Worm (Caenorhabditis elegans): Measurements from ENCODE around the gene F58F12.1.

ce11 chrII:6410181-6410580 lies 26.7 kb downstream of the F58F12.1 start, which contains the start of gene T25D10.4:
- TF ChIP-seq eor-1 (tag; optimal IDR thresholded peaks at IDR 0.05) (no peak), snpc-4 (tag; optimal IDR thresholded peaks at IDR 0.05) (no peak), daf-12 (tag; optimal IDR thresholded peaks at IDR 0.05) (no peak), nhr-237 (tag; optimal IDR thresholded peaks at IDR 0.05) (no peak), mdl-1 (tag; optimal IDR thresholded peaks at IDR 0.05) (no peak), egl-5 (tag; optimal IDR thresholded peaks at IDR 0.05) (no peak), unc-39 (tag; optimal IDR thresholded peaks at IDR 0.05) (no peak), nhr-11 (tag; optimal IDR thresholded peaks at IDR 0.05) (no peak)
